Fruit fly (Drosophila melanogaster) whole organism, wandering third instar larva: ENCODE results near the gene CG16719.

ENCODE experiments used
- Dif ChIP-seq: fragments of 200-275, 200-300 bp; sonication (Bioruptor generic); optimal IDR thresholded peaks from 2 replicates; lab custom pipeline; 2018; ENCODE audit warnings: missing biosample characterization, missing genetic modification characterization; ENCODE audit not compliant: partially characterized antibody
- Hr78 ChIP-seq: fragments of >200 bp; optimal IDR thresholded peaks from 2 replicates; lab custom pipeline; 2017; ENCODE audit warnings: missing biosample characterization, missing genetic modification characterization
- OdsH ChIP-seq: fragments of 200-800 bp; sonication (Bioruptor generic); optimal IDR thresholded peaks from 2 replicates; lab custom pipeline; 2016; ENCODE audit warnings: missing biosample characterization, mild to moderate bottlenecking, missing genetic modification characterization
- lola ChIP-seq: fragments of >200 bp; optimal IDR thresholded peaks from 2 replicates; lab custom pipeline; 2017; ENCODE audit warnings: missing biosample characterization, missing genetic modification characterization
- psq ChIP-seq: fragments of 200-800 bp; sonication (Bioruptor generic); optimal IDR thresholded peaks from 3 replicates; lab custom pipeline; 2017; ENCODE audit warnings: missing biosample characterization, mild to moderate bottlenecking, missing genetic modification characterization, moderate library complexity

DNA sequence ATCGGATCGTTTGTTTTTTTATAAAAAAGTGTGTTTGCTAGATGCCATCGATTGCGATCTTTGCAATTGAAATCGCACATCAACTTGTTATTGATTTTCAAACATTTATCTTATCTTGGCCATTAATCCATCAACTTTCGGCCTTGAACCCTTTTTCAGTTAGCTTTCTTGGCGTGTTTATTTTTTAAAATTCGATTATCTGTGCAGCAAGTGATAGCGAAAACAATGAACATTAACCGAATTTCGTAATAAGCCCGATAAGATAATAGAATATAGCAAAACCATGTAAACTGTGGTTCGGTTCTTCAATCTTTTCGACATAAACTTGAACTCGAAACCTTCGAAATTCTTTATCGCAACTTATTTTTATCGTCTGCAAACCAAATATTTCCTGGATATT lies 10.7 kb upstream of the CG16719 start:
- TF ChIP-seq OdsH (GFP tag; lab: Kevin White, UChicago): no peak
- TF ChIP-seq Hr78: no peak
- no peak for TF ChIP-seq Dif
- no peak for TF ChIP-seq psq
- TF ChIP-seq lola (GFP tag; lab: Kevin White, UChicago): no peak
